Fruit fly (Drosophila melanogaster) whole organism, embryonic: Measurements from ENCODE around the gene CG6005.

ENCODE experiments used
- Atf-2 ChIP-seq: fragments of 200-800 bp; sonication (Bioruptor generic); optimal IDR thresholded peaks from 2 replicates; lab custom pipeline; 2016; ENCODE audit warnings: missing biosample characterization, missing genetic modification characterization
- Atf6 ChIP-seq: fragments of 200-800 bp; sonication (Bioruptor generic); IDR thresholded peaks from 2 replicates; pipeline ENCODE4 v1.3.6; 2022; ENCODE audit warnings: missing biosample characterization, missing genetic modification characterization
- Awh ChIP-seq: fragments of 200-800 bp; sonication (Bioruptor generic); IDR thresholded peaks from 2 replicates; pipeline ENCODE4, ENCODE4 v1.3.6; 2022; ENCODE audit warnings: missing biosample characterization, missing genetic modification characterization
- Bgb ChIP-seq: fragments of 200-800 bp; sonication (Bioruptor generic); IDR thresholded peaks from 2 replicates; pipeline ENCODE4 v1.3.6; 2022; ENCODE audit warnings: missing biosample characterization, missing genetic modification characterization; ENCODE audit not compliant: partially characterized antibody
- CG1024 ChIP-seq: fragments of 200-800 bp; sonication (Bioruptor generic); IDR thresholded peaks from 2 replicates; pipeline ENCODE4 v1.3.6; 2022; ENCODE audit warnings: missing biosample characterization, missing genetic modification characterization
- CG10431 ChIP-seq: fragments of 200-800 bp; sonication (Bioruptor generic); optimal IDR thresholded peaks from 3 replicates; lab custom pipeline; 2018; ENCODE audit warnings: missing biosample characterization, mild to moderate bottlenecking, missing genetic modification characterization
- CG11695 ChIP-seq: fragments of 200-800 bp; sonication (Bioruptor generic); IDR thresholded peaks from 3 replicates; pipeline ENCODE4 v1.3.6; 2022; ENCODE audit warnings: missing biosample characterization, missing genetic modification characterization
- CG12942 ChIP-seq: fragments of 200-800 bp; sonication (Bioruptor generic); optimal IDR thresholded peaks from 3 replicates; lab custom pipeline; 2016; ENCODE audit warnings: missing biosample characterization, missing genetic modification characterization
- CG14014 ChIP-seq: fragments of 200-800 bp; sonication (Bioruptor generic); IDR thresholded peaks from 2 replicates; pipeline ENCODE4 v1.3.6; 2022; ENCODE audit warnings: missing biosample characterization, missing genetic modification characterization
- CG17186 ChIP-seq: fragments of 200-800 bp; sonication (Bioruptor generic); optimal IDR thresholded peaks from 3 replicates; lab custom pipeline; 2017; ENCODE audit warnings: missing biosample characterization, missing genetic modification reagents, missing genetic modification characterization
- CG17829 ChIP-seq: fragments of 200-800 bp; optimal IDR thresholded peaks from 2 replicates; lab custom pipeline; 2019; ENCODE audit warnings: missing biosample characterization, mild to moderate bottlenecking, missing genetic modification characterization, moderate library complexity
- CG2120 ChIP-seq: fragments of 200-800 bp; sonication (Bioruptor generic); optimal IDR thresholded peaks from 3 replicates; lab custom pipeline; 2016; ENCODE audit warnings: missing biosample characterization, missing genetic modification characterization
- CG2889 ChIP-seq: fragments of 200-800 bp; sonication (Bioruptor generic); IDR thresholded peaks from 3 replicates; pipeline ENCODE4 v1.3.6; 2022; ENCODE audit warnings: missing biosample characterization, missing genetic modification characterization
- CG31224 ChIP-seq: fragments of 200-800 bp; sonication (Bioruptor generic); IDR thresholded peaks from 2 replicates; pipeline ENCODE4 v1.3.6; 2022; ENCODE audit warnings: missing biosample characterization, missing genetic modification characterization
- CG42726 ChIP-seq: fragments of 200-800 bp; sonication (Bioruptor generic); IDR thresholded peaks from 2 replicates; pipeline ENCODE4 v1.3.6; 2022; ENCODE audit warnings: missing biosample characterization, missing genetic modification characterization; ENCODE audit not compliant: partially characterized antibody
- CG4282 ChIP-seq: fragments of 200-800 bp; sonication (Bioruptor generic); optimal IDR thresholded peaks from 2 replicates; lab custom pipeline; 2016; ENCODE audit warnings: missing biosample characterization, missing genetic modification characterization
- CG4424 ChIP-seq: fragments of 200-800 bp; sonication (Bioruptor generic); optimal IDR thresholded peaks from 3 replicates; lab custom pipeline; 2016; ENCODE audit warnings: missing biosample characterization, missing genetic modification characterization
- CG6689 ChIP-seq: fragments of 200-800 bp; sonication (Bioruptor generic); IDR thresholded peaks from 2 replicates; pipeline ENCODE4 v1.3.6; 2022; ENCODE audit warnings: missing biosample characterization, missing genetic modification characterization
- Doc3 ChIP-seq: fragments of 200-800 bp; sonication (Bioruptor generic); IDR thresholded peaks from 3 replicates; pipeline ENCODE4 v1.3.6; 2022; ENCODE audit warnings: missing biosample characterization, missing genetic modification characterization; ENCODE audit not compliant: partially characterized antibody
- Dp ChIP-seq: fragments of 200-800 bp; sonication (Bioruptor generic); optimal IDR thresholded peaks from 2 replicates; lab custom pipeline; 2018; ENCODE audit warnings: missing biosample characterization, mild to moderate bottlenecking, missing genetic modification characterization, moderate library complexity
- Dref ChIP-seq: fragments of 200-800 bp; sonication (Bioruptor generic); IDR thresholded peaks from 2 replicates; pipeline ENCODE4 v1.3.6; 2022; ENCODE audit warnings: missing biosample characterization, missing genetic modification characterization
- Fer1 ChIP-seq: fragments of 200-800 bp; sonication (Bioruptor generic); optimal IDR thresholded peaks from 2 replicates; lab custom pipeline; 2017; ENCODE audit warnings: missing biosample characterization, mild to moderate bottlenecking, missing genetic modification characterization
- Fer2 ChIP-seq: fragments of 200-800 bp; sonication (Bioruptor generic); optimal IDR thresholded peaks from 2 replicates; lab custom pipeline; 2018; ENCODE audit warnings: missing biosample characterization, mild to moderate bottlenecking, missing genetic modification characterization, moderate library complexity
- Gug ChIP-seq: fragments of 200-800 bp; sonication (Bioruptor generic); IDR thresholded peaks from 4 replicates; pipeline ENCODE4 v1.3.6; 2022; ENCODE audit warnings: missing biosample characterization, missing genetic modification characterization
- Hmr ChIP-seq: fragments of 200-800 bp; sonication (Bioruptor generic); optimal IDR thresholded peaks from 3 replicates; lab custom pipeline; 2017; ENCODE audit warnings: mild to moderate bottlenecking, missing biosample characterization, missing genetic modification reagents, missing genetic modification characterization
- Lpt ChIP-seq: fragments of >200 bp; optimal IDR thresholded peaks from 2 replicates; lab custom pipeline; 2018; ENCODE audit warnings: missing biosample characterization, missing genetic modification characterization
- Mad ChIP-seq: fragments of 200-800 bp; sonication (Bioruptor generic); optimal IDR thresholded peaks from 2 replicates; lab custom pipeline; 2016; ENCODE audit warnings: missing biosample characterization, missing genetic modification characterization
- NFAT ChIP-seq: fragments of 200-800 bp; sonication (Bioruptor generic); IDR thresholded peaks from 2 replicates; pipeline ENCODE4 v1.3.6; 2022; ENCODE audit warnings: missing biosample characterization, missing genetic modification characterization
- Side ChIP-seq: fragments of 200-800 bp; sonication (Bioruptor generic); optimal IDR thresholded peaks from 2 replicates; lab custom pipeline; 2016; ENCODE audit warnings: missing biosample characterization, missing genetic modification characterization
- Sox100B ChIP-seq: fragments of 200-800 bp; sonication (Bioruptor generic); optimal IDR thresholded peaks from 3 replicates; lab custom pipeline; 2018; ENCODE audit warnings: missing biosample characterization, mild to moderate bottlenecking, missing genetic modification characterization
- al ChIP-seq: fragments of 200-800 bp; sonication (Bioruptor generic); IDR thresholded peaks from 2 replicates; pipeline ENCODE4 v1.3.6; 2022; ENCODE audit warnings: missing biosample characterization, missing genetic modification characterization
- ato ChIP-seq: fragments of 200-800 bp; sonication (Bioruptor generic); IDR thresholded peaks from 2 replicates; pipeline ENCODE4 v1.3.6; 2022; ENCODE audit warnings: missing biosample characterization, missing genetic modification characterization; ENCODE audit not compliant: partially characterized antibody
- bcd ChIP-seq: fragments of 200-800 bp; sonication (Bioruptor generic); optimal IDR thresholded peaks from 2 replicates; lab custom pipeline; 2017; ENCODE audit warnings: missing biosample characterization, mild to moderate bottlenecking, missing genetic modification characterization
- cas ChIP-seq: fragments of 200-800 bp; sonication (Bioruptor generic); IDR thresholded peaks from 2 replicates; pipeline ENCODE4 v1.3.6; 2022; ENCODE audit warnings: missing biosample characterization, missing genetic modification characterization
- chinmo ChIP-seq: fragments of 200-800 bp; sonication (Bioruptor generic); IDR thresholded peaks from 4 replicates; pipeline ENCODE4 v1.3.6; 2022; ENCODE audit warnings: missing biosample characterization, missing genetic modification characterization; ENCODE audit not compliant: partially characterized antibody
- dmrt11E ChIP-seq: fragments of 200-800 bp; sonication (Bioruptor generic); optimal IDR thresholded peaks from 3 replicates; lab custom pipeline; 2018; ENCODE audit warnings: missing biosample characterization, mild to moderate bottlenecking, missing genetic modification characterization, moderate library complexity
- grn ChIP-seq: fragments of 200-800 bp; sonication (Bioruptor generic); optimal IDR thresholded peaks from 3 replicates; lab custom pipeline; 2017; ENCODE audit warnings: missing biosample characterization, missing genetic modification characterization
- hth ChIP-seq: fragments of >200 bp; optimal IDR thresholded peaks from 2 replicates; lab custom pipeline; 2017; ENCODE audit warnings: inconsistent platforms
- lov ChIP-seq, 2 experiments: fragments of 200-800 bp in 1 of 2; fragments of >200 bp in 1 of 2; sonication (Bioruptor generic) in 1 of 2; IDR thresholded peaks in 1 of 2; optimal IDR thresholded peaks in 1 of 2; 2 replicates in 1 of 2; 3 replicates in 1 of 2; pipeline versions ENCODE4 v1.3.6 to Lab custom; 2017 to 2022; ENCODE audit warnings: missing biosample characterization in 1 of 2, missing genetic modification characterization in 1 of 2
- luna ChIP-seq: fragments of 200-800 bp; sonication (Bioruptor generic); optimal IDR thresholded peaks from 2 replicates; lab custom pipeline; 2016; ENCODE audit warnings: missing biosample characterization, missing genetic modification characterization
- maf-S ChIP-seq: fragments of 200-800 bp; sonication (Bioruptor generic); optimal IDR thresholded peaks from 2 replicates; lab custom pipeline; 2016; ENCODE audit warnings: missing biosample characterization, missing genetic modification characterization
- odd ChIP-seq: fragments of 200-800 bp; sonication (Bioruptor generic); optimal IDR thresholded peaks from 2 replicates; lab custom pipeline; 2017; ENCODE audit warnings: missing biosample characterization, mild to moderate bottlenecking, missing genetic modification characterization
- pho ChIP-seq: fragments of 200-800 bp; sonication (Bioruptor generic); optimal IDR thresholded peaks from 2 replicates; lab custom pipeline; 2016; ENCODE audit warnings: missing biosample characterization, missing genetic modification characterization
- prd ChIP-seq, 3 experiments: fragments of >200 bp in 2 of 3; fragments of 200-800 bp in 1 of 3; sonication (Bioruptor generic) in 1 of 3; optimal IDR thresholded peaks in 2 of 3; IDR thresholded peaks in 1 of 3; 2 replicates in 2 of 3; 3 replicates in 1 of 3; pipeline versions ENCODE4 v1.3.6 to Lab custom; 2017 to 2022; ENCODE audit warnings: missing biosample characterization in 1 of 3, missing genetic modification characterization in 1 of 3
- ranshi ChIP-seq: fragments of 200-800 bp; sonication (Bioruptor generic); IDR thresholded peaks from 2 replicates; pipeline ENCODE4 v1.3.6; 2022; ENCODE audit warnings: missing biosample characterization, missing genetic modification characterization
- sug ChIP-seq: fragments of 200-800 bp; optimal IDR thresholded peaks from 2 replicates; lab custom pipeline; 2019; ENCODE audit warnings: missing biosample characterization, mild to moderate bottlenecking, missing genetic modification characterization, moderate library complexity
- vfl ChIP-seq: fragments of 200-800 bp; sonication (Bioruptor generic); optimal IDR thresholded peaks from 2 replicates; lab custom pipeline; 2016; ENCODE audit warnings: missing biosample characterization, missing genetic modification characterization
- wor ChIP-seq: fragments of 200-800 bp; sonication (Bioruptor generic); IDR thresholded peaks from 2 replicates; pipeline ENCODE4 v1.3.6; 2022; ENCODE audit warnings: missing biosample characterization, missing genetic modification characterization

The CG6005 gene

DNA sequence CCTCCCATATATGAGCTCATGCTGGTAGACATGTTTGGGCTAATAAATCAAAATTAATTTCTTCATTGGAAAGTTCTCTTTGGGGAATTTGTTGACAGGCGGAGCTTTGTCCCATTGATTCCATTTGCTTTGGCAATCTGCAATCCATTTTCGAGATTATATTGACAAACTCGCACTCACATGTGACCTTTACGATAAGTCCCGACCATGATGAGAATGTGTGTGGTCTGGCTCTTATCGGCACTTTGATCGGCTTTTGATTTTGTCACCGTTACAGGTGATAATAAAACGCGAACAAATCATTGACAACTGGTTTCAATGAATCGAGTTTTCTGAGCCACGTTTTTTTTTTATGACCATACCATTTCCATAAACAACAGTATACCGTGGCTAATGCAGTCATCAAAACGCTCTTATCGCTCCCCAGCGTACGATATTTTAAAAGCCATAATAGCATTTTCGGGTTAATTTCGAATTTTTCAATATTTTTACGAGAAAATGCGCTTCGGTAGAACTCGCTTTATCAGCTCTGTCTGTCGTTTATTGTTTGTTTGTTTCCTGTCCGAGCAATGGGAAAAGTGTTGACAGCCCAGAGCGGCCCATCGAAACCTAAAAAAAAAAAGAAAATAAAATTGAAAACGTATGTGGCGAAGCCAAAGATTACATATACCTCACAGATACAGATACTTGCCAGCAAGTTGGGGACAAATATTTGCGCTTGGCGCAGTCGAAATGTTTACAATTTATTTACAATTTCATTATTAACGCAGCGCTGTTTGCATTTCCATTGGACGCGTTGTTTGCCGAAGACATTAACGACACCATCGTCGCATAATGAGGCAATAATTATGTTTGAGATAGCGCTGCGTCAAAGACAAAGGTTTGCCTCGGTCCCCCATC is 26.2 kb downstream of the CG6005 start (continued):
- TF ChIP-seq dmrt11E, result peak; percentile 90
- TF ChIP-seq hth (lab: Kevin White, UChicago), result no peak
- no peak; the same call in 1 of the 2 replicates for TF ChIP-seq ranshi
- no peak for TF ChIP-seq Hmr (GFP tag; lab: Kevin White, UChicago)
- TF ChIP-seq CG17829 (tag; lab: Kevin White, UChicago), result peak; percentile 26
- peak; percentile 26 for TF ChIP-seq maf-S (GFP tag; lab: Kevin White, UChicago)
- TF ChIP-seq luna (GFP tag; lab: Kevin White, UChicago), result no peak
- peak; percentile 56; the same call in 1 of the 4 replicates for TF ChIP-seq chinmo (GFP tag; lab: Robert Waterston, UW)
- TF ChIP-seq cas (GFP tag; lab: Robert Waterston, UW), result no peak
- peak; percentile 51 for TF ChIP-seq Mad
- TF ChIP-seq CG42726 (GFP tag; lab: Robert Waterston, UW), result no peak
- no peak for TF ChIP-seq Dref (GFP tag; lab: Robert Waterston, UW)
- no peak for TF ChIP-seq vfl (GFP tag; lab: Kevin White, UChicago)
- TF ChIP-seq lov (optimal IDR thresholded peaks at IDR 0.05; lab: Kevin White, UChicago), result no peak
- peak; percentile 81; the same call in 2 of the 3 replicates for TF ChIP-seq lov (GFP tag; IDR thresholded peaks at IDR 0.05; lab: Robert Waterston, UW)
- TF ChIP-seq CG4424 (GFP tag; lab: Kevin White, UChicago), result no peak
- peak; percentile 41 for TF ChIP-seq sug (tag; lab: Kevin White, UChicago)
- TF ChIP-seq Fer2 (tag; lab: Kevin White, UChicago), result no peak
- TF ChIP-seq odd (GFP tag; lab: Kevin White, UChicago), result peak; percentile 95
- TF ChIP-seq wor (GFP tag; lab: Robert Waterston, UW), result peak; percentile 20; the same call in 1 of the 2 replicates
- TF ChIP-seq CG14014 (GFP tag; lab: Robert Waterston, UW), result peak; percentile 54; the same call in 1 of the 2 replicates
- TF ChIP-seq CG11695 (GFP tag; lab: Robert Waterston, UW), result no peak
- peak; percentile 56 for TF ChIP-seq CG17186 (GFP tag; lab: Kevin White, UChicago)
- TF ChIP-seq CG31224 (GFP tag; lab: Robert Waterston, UW), result no peak
- TF ChIP-seq Dp (GFP tag; lab: Kevin White, UChicago), result no peak
- TF ChIP-seq Lpt (GFP tag; lab: Kevin White, UChicago), result no peak
- TF ChIP-seq CG2889 (GFP tag; lab: Robert Waterston, UW), result no peak
- TF ChIP-seq CG4282 (GFP tag; lab: Kevin White, UChicago), result no peak
- peak; percentile 48 for TF ChIP-seq CG12942 (GFP tag; lab: Kevin White, UChicago)
- TF ChIP-seq Side (GFP tag; lab: Kevin White, UChicago), result peak; percentile 66
- TF ChIP-seq Fer1 (GFP tag; lab: Kevin White, UChicago), result peak; percentile 30
- TF ChIP-seq CG2120, result no peak
- no peak for TF ChIP-seq prd (optimal IDR thresholded peaks at IDR 0.05; lab: Kevin White, UChicago)
- TF ChIP-seq prd (GFP tag; IDR thresholded peaks at IDR 0.05; lab: Robert Waterston, UW), result no peak
- TF ChIP-seq NFAT, result no peak
- no peak for TF ChIP-seq ato (GFP tag; lab: Robert Waterston, UW)
- no peak for TF ChIP-seq Gug (GFP tag; lab: Robert Waterston, UW)
- no peak for TF ChIP-seq pho
- TF ChIP-seq Sox100B (GFP tag; lab: Kevin White, UChicago), result peak; percentile 80
- TF ChIP-seq al (GFP tag; lab: Robert Waterston, UW), result no peak
- peak; percentile 93 for TF ChIP-seq CG10431 (GFP tag; lab: Kevin White, UChicago)
- TF ChIP-seq Awh, result peak; percentile 94
- TF ChIP-seq bcd (GFP tag; lab: Kevin White, UChicago), result peak; percentile 50
- TF ChIP-seq Atf-2 (GFP tag; lab: Kevin White, UChicago), result peak; percentile 73
- TF ChIP-seq Bgb, result no peak
- TF ChIP-seq grn (GFP tag; lab: Kevin White, UChicago), result peak; percentile 91
- peak; percentile 55; the same call in 1 of the 2 replicates for TF ChIP-seq CG1024 (GFP tag; lab: Robert Waterston, UW)
- TF ChIP-seq Atf6 (GFP tag; lab: Robert Waterston, UW), result peak; percentile 49; the same call in 1 of the 2 replicates
- peak; percentile 29; the same call in 1 of the 2 replicates for TF ChIP-seq CG6689
- no peak for TF ChIP-seq Doc3 (GFP tag; lab: Robert Waterston, UW)
